Fruit fly (Drosophila melanogaster) whole organism, embryonic: ENCODE measurements around the gene CG4586.
A peak's percentile ranks its signal among the peaks of the same experiment; 100 is the strongest.

Source experiments
- Atf6 ChIP-seq: fragments of 200-800 bp; sonication (Bioruptor generic); IDR thresholded peaks from 2 replicates; pipeline ENCODE4 v1.3.6; 2022; ENCODE audit warnings: missing biosample characterization, missing genetic modification characterization
- Bdp1 ChIP-seq: fragments of 200-800 bp; sonication (Bioruptor generic); optimal IDR thresholded peaks from 3 replicates; lab custom pipeline; 2016; ENCODE audit warnings: missing biosample characterization, missing genetic modification characterization
- CG10543 ChIP-seq: fragments of 200-800 bp; sonication (Bioruptor generic); optimal IDR thresholded peaks from 3 replicates; lab custom pipeline; 2017; ENCODE audit warnings: missing biosample characterization, mild to moderate bottlenecking, missing genetic modification characterization, moderate library complexity
- CG10979 ChIP-seq: fragments of 200-800 bp; sonication (Bioruptor generic); optimal IDR thresholded peaks from 2 replicates; lab custom pipeline; 2018; ENCODE audit warnings: missing biosample characterization, mild to moderate bottlenecking, missing genetic modification characterization, moderate library complexity
- CG12236 ChIP-seq: fragments of 200-800 bp; sonication (Bioruptor generic); optimal IDR thresholded peaks from 2 replicates; lab custom pipeline; 2016; ENCODE audit warnings: missing biosample characterization, missing genetic modification characterization
- CG14860 ChIP-seq: fragments of 200-800 bp; sonication (Bioruptor generic); IDR thresholded peaks from 3 replicates; pipeline ENCODE4 v1.3.6; 2022; ENCODE audit warnings: missing biosample characterization, missing genetic modification characterization; ENCODE audit not compliant: partially characterized antibody
- CG18476 ChIP-seq: fragments of 200-800 bp; sonication (Bioruptor generic); optimal IDR thresholded peaks from 2 replicates; lab custom pipeline; 2016; ENCODE audit warnings: missing biosample characterization, mild to moderate bottlenecking, missing genetic modification characterization
- CG3847 ChIP-seq: fragments of 200-800 bp; sonication (Bioruptor generic); IDR thresholded peaks from 2 replicates; pipeline ENCODE4 v1.3.6; 2022; ENCODE audit warnings: missing biosample characterization, missing genetic modification characterization
- CG4282 ChIP-seq: fragments of 200-800 bp; sonication (Bioruptor generic); optimal IDR thresholded peaks from 2 replicates; lab custom pipeline; 2016; ENCODE audit warnings: missing biosample characterization, missing genetic modification characterization
- CG4730 ChIP-seq: fragments of 200-800 bp; sonication (Bioruptor generic); IDR thresholded peaks from 2 replicates; pipeline ENCODE4 v1.3.6; 2022; ENCODE audit warnings: missing biosample characterization, missing genetic modification characterization
- CG5180 ChIP-seq: fragments of 200-800 bp; sonication (Bioruptor generic); optimal IDR thresholded peaks from 3 replicates; lab custom pipeline; 2017; ENCODE audit warnings: missing biosample characterization, missing genetic modification characterization, mild to moderate bottlenecking, moderate library complexity, missing genetic modification reagents
- CG6654 ChIP-seq: fragments of 200-800 bp; sonication (Bioruptor generic); optimal IDR thresholded peaks from 2 replicates; lab custom pipeline; 2017; ENCODE audit warnings: missing biosample characterization, mild to moderate bottlenecking, missing genetic modification characterization
- CG7839 ChIP-seq: fragments of 200-800 bp; sonication (Bioruptor generic); optimal IDR thresholded peaks from 3 replicates; lab custom pipeline; 2018; ENCODE audit warnings: missing biosample characterization, mild to moderate bottlenecking, missing genetic modification characterization, moderate library complexity
- CG8478 ChIP-seq: fragments of >200 bp; optimal IDR thresholded peaks from 2 replicates; lab custom pipeline; 2018
- Dip2 ChIP-seq: fragments of 200-800 bp; sonication (Bioruptor generic); IDR thresholded peaks from 2 replicates; pipeline ENCODE4 v1.3.6; 2022; ENCODE audit warnings: missing biosample characterization, missing genetic modification characterization
- E2f2 ChIP-seq: fragments of 200-800 bp; sonication (Bioruptor generic); IDR thresholded peaks from 2 replicates; pipeline ENCODE4 v1.3.6; 2022; ENCODE audit warnings: missing biosample characterization, missing genetic modification characterization
- ERR ChIP-seq: fragments of 200-800 bp; sonication (Bioruptor generic); optimal IDR thresholded peaks from 2 replicates; lab custom pipeline; 2016; ENCODE audit warnings: missing biosample characterization, missing genetic modification characterization
- Fer1 ChIP-seq: fragments of 200-800 bp; sonication (Bioruptor generic); optimal IDR thresholded peaks from 2 replicates; lab custom pipeline; 2017; ENCODE audit warnings: missing biosample characterization, mild to moderate bottlenecking, missing genetic modification characterization
- H15 ChIP-seq: fragments of 200-800 bp; sonication (Bioruptor generic); IDR thresholded peaks from 3 replicates; pipeline ENCODE4 v1.3.6; 2022; ENCODE audit warnings: missing biosample characterization, missing genetic modification characterization
- HLH4C ChIP-seq: fragments of 200-800 bp; sonication (Bioruptor generic); IDR thresholded peaks from 3 replicates; pipeline ENCODE4 v1.3.6; 2022; ENCODE audit warnings: missing biosample characterization, missing genetic modification characterization; ENCODE audit not compliant: partially characterized antibody
- HLHmδ ChIP-seq: fragments of 200-800 bp; sonication (Bioruptor generic); optimal IDR thresholded peaks from 2 replicates; lab custom pipeline; 2018; ENCODE audit warnings: missing biosample characterization, mild to moderate bottlenecking, missing genetic modification characterization, moderate library complexity
- Hand ChIP-seq: fragments of 200-800 bp; sonication (Bioruptor generic); optimal IDR thresholded peaks from 2 replicates; lab custom pipeline; 2017; ENCODE audit warnings: mild to moderate bottlenecking, missing biosample characterization, missing genetic modification reagents, missing genetic modification characterization
- Hr51 ChIP-seq, 2 experiments: fragments of 200-800 bp; sonication (Bioruptor generic); optimal IDR thresholded peaks; 2 replicates in 1 of 2; 3 replicates in 1 of 2; lab custom pipeline; 2016 to 2018; ENCODE audit warnings: missing biosample characterization in 2 of 2, missing genetic modification characterization in 2 of 2, mild to moderate bottlenecking in 1 of 2, moderate library complexity in 1 of 2
- NFAT ChIP-seq: fragments of 200-800 bp; sonication (Bioruptor generic); IDR thresholded peaks from 2 replicates; pipeline ENCODE4 v1.3.6; 2022; ENCODE audit warnings: missing biosample characterization, missing genetic modification characterization
- Optix ChIP-seq: fragments of 200-800 bp; sonication (Bioruptor generic); IDR thresholded peaks from 3 replicates; pipeline ENCODE4 v1.3.6; 2022; ENCODE audit warnings: missing biosample characterization, missing genetic modification characterization
- Ravus ChIP-seq: fragments of 200-800 bp; sonication (Bioruptor generic); IDR thresholded peaks from 2 replicates; pipeline ENCODE4 v1.3.6; 2022; ENCODE audit warnings: missing biosample characterization, missing genetic modification characterization
- Ssrp ChIP-seq: fragments of 200-800 bp; sonication (Bioruptor generic); optimal IDR thresholded peaks from 2 replicates; lab custom pipeline; 2018; ENCODE audit warnings: missing biosample characterization, mild to moderate bottlenecking, missing genetic modification characterization, moderate library complexity
- Usf ChIP-seq: fragments of 200-800 bp; sonication (Bioruptor generic); optimal IDR thresholded peaks from 2 replicates; lab custom pipeline; 2017; ENCODE audit warnings: missing genotype, missing biosample characterization, missing genetic modification characterization
- Vsx1 ChIP-seq: fragments of 200-800 bp; sonication (Bioruptor generic); optimal IDR thresholded peaks from 2 replicates; lab custom pipeline; 2017; ENCODE audit warnings: missing biosample characterization, mild to moderate bottlenecking, missing genetic modification characterization, missing genetic modification reagents
- ac ChIP-seq: fragments of 200-800 bp; sonication (Bioruptor generic); optimal IDR thresholded peaks from 3 replicates; lab custom pipeline; 2017; ENCODE audit warnings: missing biosample characterization, mild to moderate bottlenecking, missing genetic modification characterization
- chif ChIP-seq, 2 experiments: fragments of 200-800 bp; sonication (Bioruptor generic); optimal IDR thresholded peaks; 3 replicates each; lab custom pipeline; 2016; ENCODE audit warnings: missing biosample characterization in 2 of 2, missing genetic modification characterization in 2 of 2
- chm ChIP-seq: fragments of 200-800 bp; sonication (Bioruptor generic); IDR thresholded peaks from 2 replicates; pipeline ENCODE4 v1.3.6; 2022; ENCODE audit warnings: missing biosample characterization, missing genetic modification characterization
- dati ChIP-seq: fragments of 200-800 bp; sonication (Bioruptor generic); IDR thresholded peaks from 2 replicates; pipeline ENCODE4 v1.3.6; 2022; ENCODE audit warnings: missing biosample characterization, missing genetic modification characterization
- gcm2 ChIP-seq: fragments of 200-800 bp; sonication (Bioruptor generic); optimal IDR thresholded peaks from 2 replicates; lab custom pipeline; 2016; ENCODE audit warnings: missing biosample characterization, missing genetic modification characterization
- gt ChIP-seq: fragments of 200-800 bp; sonication (Bioruptor generic); IDR thresholded peaks from 2 replicates; pipeline ENCODE4 v1.3.6; 2022; ENCODE audit warnings: missing biosample characterization, missing genetic modification characterization
- knrl ChIP-seq: fragments of 200-800 bp; sonication (Bioruptor generic); IDR thresholded peaks from 3 replicates; pipeline ENCODE4 v1.3.6; 2022; ENCODE audit warnings: missing biosample characterization, missing genetic modification characterization; ENCODE audit not compliant: partially characterized antibody
- nmo ChIP-seq: fragments of 200-800 bp; sonication (Bioruptor generic); optimal IDR thresholded peaks from 2 replicates; lab custom pipeline; 2018; ENCODE audit warnings: missing biosample characterization, mild to moderate bottlenecking, missing genetic modification characterization, moderate library complexity
- org-1 ChIP-seq: fragments of 200-800 bp; sonication (Bioruptor generic); optimal IDR thresholded peaks from 2 replicates; lab custom pipeline; 2017; ENCODE audit warnings: missing biosample characterization, missing genetic modification characterization
- pb ChIP-seq: fragments of 200-800 bp; sonication (Bioruptor generic); optimal IDR thresholded peaks from 3 replicates; lab custom pipeline; 2016; ENCODE audit warnings: missing biosample characterization, missing genetic modification characterization
- pfk ChIP-seq: fragments of 200-800 bp; sonication (Bioruptor generic); optimal IDR thresholded peaks from 2 replicates; lab custom pipeline; 2018; ENCODE audit warnings: missing biosample characterization, mild to moderate bottlenecking, missing genetic modification characterization, moderate library complexity
- repo ChIP-seq: fragments of 200-800 bp; sonication (Bioruptor generic); optimal IDR thresholded peaks from 2 replicates; lab custom pipeline; 2016; ENCODE audit warnings: missing biosample characterization, missing genetic modification characterization
- row ChIP-seq: fragments of 200-800 bp; sonication (Bioruptor generic); IDR thresholded peaks from 3 replicates; pipeline ENCODE4 v1.3.6; 2022; ENCODE audit warnings: missing biosample characterization, missing genetic modification characterization
- shn ChIP-seq: fragments of 200-800 bp; sonication (Bioruptor generic); optimal IDR thresholded peaks from 3 replicates; lab custom pipeline; 2016; ENCODE audit warnings: missing biosample characterization, missing genetic modification characterization
- sim ChIP-seq: fragments of 200-800 bp; sonication (Bioruptor generic); IDR thresholded peaks from 2 replicates; pipeline ENCODE4 v1.3.6; 2022; ENCODE audit warnings: missing biosample characterization, missing genetic modification characterization
- stc ChIP-seq: fragments of 200-800 bp; sonication (Bioruptor generic); IDR thresholded peaks from 2 replicates; pipeline ENCODE4 v1.3.6; 2022; ENCODE audit warnings: missing biosample characterization, missing genetic modification characterization
- stwl ChIP-seq: fragments of 200-800 bp; sonication (Bioruptor generic); optimal IDR thresholded peaks from 3 replicates; lab custom pipeline; 2018; ENCODE audit warnings: missing biosample characterization, mild to moderate bottlenecking, missing genetic modification characterization, moderate library complexity
- usp ChIP-seq: fragments of >200 bp; optimal IDR thresholded peaks from 2 replicates; lab custom pipeline; 2017; ENCODE audit warnings: missing biosample characterization, missing genetic modification characterization
- wdn ChIP-seq: fragments of 200-800 bp; sonication (Bioruptor generic); IDR thresholded peaks from 2 replicates; pipeline ENCODE4 v1.3.6; 2022; ENCODE audit warnings: missing biosample characterization, missing genetic modification characterization
- zf30C ChIP-seq: fragments of 200-800 bp; sonication (Bioruptor generic); optimal IDR thresholded peaks from 3 replicates; lab custom pipeline; 2018; ENCODE audit warnings: missing biosample characterization, mild to moderate bottlenecking, missing genetic modification characterization
- zfh2 ChIP-seq: fragments of 200-800 bp; sonication (Bioruptor generic); optimal IDR thresholded peaks from 2 replicates; lab custom pipeline; 2016; ENCODE audit warnings: missing biosample characterization, missing genetic modification characterization

Gene CG4586

DNA sequence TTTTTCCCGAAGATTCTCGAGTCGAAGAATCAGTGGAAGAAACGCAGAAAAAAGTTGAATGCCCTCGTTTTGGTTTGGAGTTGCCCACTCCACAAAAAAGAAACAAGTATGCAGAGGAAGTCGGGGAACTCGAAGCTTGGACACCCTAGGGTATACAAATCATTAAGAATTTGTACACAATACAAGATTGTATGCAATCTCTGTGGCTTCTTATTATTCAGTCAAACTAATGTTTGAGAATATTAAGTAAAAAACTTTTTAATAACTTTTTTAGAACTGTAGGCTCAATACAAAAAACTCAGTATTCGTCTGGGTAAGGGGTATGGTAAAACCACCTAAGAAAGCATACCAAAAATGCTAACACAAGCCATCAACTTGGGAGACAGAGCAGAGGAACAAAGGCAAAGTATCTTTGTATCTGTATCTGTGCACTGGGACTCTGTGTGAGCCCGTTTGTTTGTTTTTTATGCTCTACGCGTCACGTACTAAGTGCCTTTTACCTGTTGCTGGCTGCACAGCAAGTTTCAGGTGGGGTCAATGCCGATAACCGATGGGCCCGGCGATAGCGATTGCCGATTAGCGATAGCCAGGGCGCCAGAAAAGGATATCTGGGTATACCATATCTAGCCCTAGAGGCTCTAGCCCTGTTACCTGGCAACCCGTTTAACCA lies 15.6 kb downstream of the CG4586 start (continued):
- TF ChIP-seq ERR (GFP tag; lab: Kevin White, UChicago) (peak; percentile 69), knrl (GFP tag; lab: Robert Waterston, UW) (no peak), H15 (GFP tag; lab: Robert Waterston, UW) (peak; percentile 75; the same call in 2 of the 3 replicates), wdn (GFP tag; lab: Robert Waterston, UW) (peak; percentile 40; the same call in 1 of the 2 replicates), ac (no peak), CG12236 (GFP tag; lab: Kevin White, UChicago) (peak; percentile 76), Atf6 (peak; percentile 36; the same call in 1 of the 2 replicates), CG10543 (GFP tag; lab: Kevin White, UChicago) (no peak), CG7839 (tag; lab: Kevin White, UChicago) (peak; percentile 84), HLH4C (GFP tag; lab: Robert Waterston, UW) (peak; percentile 54; the same call in 2 of the 3 replicates), CG6654 (GFP tag; lab: Kevin White, UChicago) (peak; percentile 55), CG8478 (lab: Kevin White, UChicago) (no peak), shn (GFP tag; lab: Kevin White, UChicago) (peak; percentile 63), Bdp1 (GFP tag; lab: Kevin White, UChicago) (peak; percentile 46), chm (GFP tag; lab: Robert Waterston, UW) (peak; percentile 80; the same call in 1 of the 2 replicates), Ravus (GFP tag; lab: Robert Waterston, UW) (peak; percentile 15), Dip2 (GFP tag; lab: Robert Waterston, UW) (no peak), Vsx1 (GFP tag; lab: Kevin White, UChicago) (peak; percentile 66), org-1 (peak; percentile 64), E2f2 (peak; percentile 53), gt (GFP tag; lab: Robert Waterston, UW) (0 out of 2 replicates have a peak, but pooled peaks have one; percentile 39), CG14860 (GFP tag; lab: Robert Waterston, UW) (peak; percentile 51; the same call in 1 of the 3 replicates), CG3847 (peak; percentile 63; the same call in 1 of the 2 replicates), Optix (GFP tag; lab: Robert Waterston, UW) (peak; percentile 57; the same call in 2 of the 3 replicates), zfh2 (GFP tag; lab: Kevin White, UChicago) (peak; percentile 71), zf30C (no peak), repo (peak; percentile 48), usp (no peak), Ssrp (tag; lab: Kevin White, UChicago) (peak; percentile 79), CG4282 (no peak), sim (GFP tag; lab: Robert Waterston, UW) (0 out of 2 replicates have a peak, but pooled peaks have one; percentile 12), HLHmδ (GFP tag; lab: Kevin White, UChicago) (peak; percentile 20), NFAT (GFP tag; lab: Robert Waterston, UW) (no peak), CG10979 (peak; percentile 91), stc (no peak), pb (GFP tag; lab: Kevin White, UChicago) (peak; percentile 71), Hr51 (GFP tag; optimal IDR thresholded peaks at IDR 0.05; lab: Kevin White, UChicago) (peak; percentile 51 to 74), Hand (peak; percentile 7), Fer1 (peak; percentile 9), gcm2 (peak; percentile 57), row (GFP tag; lab: Robert Waterston, UW) (peak; percentile 90), CG5180 (GFP tag; lab: Kevin White, UChicago) (peak; percentile 32), dati (GFP tag; lab: Robert Waterston, UW) (no peak), Usf (peak; percentile 72), CG4730 (peak; percentile 71), chif (GFP tag; optimal IDR thresholded peaks at IDR 0.05; lab: Kevin White, UChicago) (peak; percentile 81 to 90), stwl (tag; lab: Kevin White, UChicago) (peak; percentile 19), pfk (GFP tag; lab: Kevin White, UChicago) (peak; percentile 83), CG18476 (GFP tag; lab: Kevin White, UChicago) (peak; percentile 60), nmo (GFP tag; lab: Kevin White, UChicago) (peak; percentile 90)
